Fruit fly (Drosophila melanogaster) S2 (cell line): ENCODE measurements around the gene Cpr73D.

ENCODE experiments used
- CG8478 ChIP-seq: fragments of >200 bp; optimal IDR thresholded peaks from 2 replicates; lab custom pipeline; 2018
- CTCF ChIP-seq, 2 experiments: fragments of >200 bp; optimal IDR thresholded peaks; 2 replicates each; lab custom pipeline; 2018

Gene Cpr73D

DNA sequence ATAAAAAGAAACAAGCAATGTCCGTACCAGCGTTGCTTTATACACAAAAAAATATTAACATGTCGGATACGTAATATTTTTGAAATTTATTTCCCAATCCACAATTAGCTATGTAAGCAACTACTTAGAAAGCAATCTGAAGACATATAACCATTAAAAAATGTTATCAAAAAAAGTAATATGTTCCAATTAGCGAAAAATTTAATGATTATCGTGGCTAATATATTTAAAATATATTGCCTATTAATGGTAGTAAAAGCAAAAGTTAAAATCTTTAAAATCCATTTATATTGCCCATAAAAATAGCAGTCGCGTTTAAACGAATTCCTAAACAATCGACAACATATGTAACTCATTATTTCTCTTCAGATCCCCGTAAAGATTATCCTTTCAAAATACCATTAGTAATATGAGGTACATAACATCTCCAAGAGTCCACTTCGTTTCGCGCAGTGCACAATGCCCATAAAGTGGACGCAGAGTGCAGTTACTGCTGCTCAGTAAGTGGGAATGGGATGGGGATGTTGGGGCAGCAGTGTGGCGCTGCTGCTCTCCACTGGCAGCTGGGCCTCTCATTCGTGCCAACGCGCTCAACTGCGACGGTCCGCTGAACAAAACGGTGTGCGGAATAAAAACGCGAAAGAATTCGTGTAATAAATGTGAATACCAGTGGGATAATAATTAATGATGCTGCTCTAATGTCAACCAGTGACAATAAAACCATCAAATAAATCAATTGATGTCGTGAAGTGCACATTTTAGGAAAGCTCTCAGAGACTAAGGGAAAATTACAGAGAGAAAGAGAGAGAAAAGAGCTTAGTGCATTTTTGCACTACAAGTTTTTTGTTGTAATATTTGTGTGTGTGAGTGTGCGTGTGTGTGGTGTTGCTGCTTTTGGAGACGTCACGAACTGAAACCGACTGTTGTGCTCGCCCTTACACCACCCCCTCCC is 28.8 kb upstream of the Cpr73D start:
- TF ChIP-seq CTCF (optimal IDR thresholded peaks at IDR 0.05; lab: Kevin White, UChicago): no peak
- no peak for TF ChIP-seq CG8478 (lab: Kevin White, UChicago)

DNA sequence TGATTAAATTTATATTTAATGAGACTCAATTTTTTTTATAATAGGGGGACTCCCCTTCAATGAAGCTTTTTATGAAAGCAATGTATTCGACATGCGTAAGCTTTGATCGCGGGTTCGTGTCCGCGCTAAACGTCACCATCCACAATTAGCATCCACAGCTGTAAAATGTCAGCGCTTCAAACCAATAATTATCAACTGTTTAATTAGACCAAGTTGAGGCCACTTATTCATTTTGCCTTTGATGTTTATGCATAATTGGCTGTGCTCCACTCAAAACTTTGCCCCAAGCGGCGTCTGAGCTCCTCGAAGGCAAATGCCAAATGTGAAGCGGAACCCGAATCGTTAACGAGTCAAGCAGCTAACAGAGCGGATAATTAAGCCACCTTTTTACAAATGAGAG is 28.1 kb upstream of the Cpr73D start:
- peak; percentile 19 to 23 for TF ChIP-seq CTCF (optimal IDR thresholded peaks at IDR 0.05; lab: Kevin White, UChicago)
- TF ChIP-seq CG8478 (lab: Kevin White, UChicago): no peak

DNA sequence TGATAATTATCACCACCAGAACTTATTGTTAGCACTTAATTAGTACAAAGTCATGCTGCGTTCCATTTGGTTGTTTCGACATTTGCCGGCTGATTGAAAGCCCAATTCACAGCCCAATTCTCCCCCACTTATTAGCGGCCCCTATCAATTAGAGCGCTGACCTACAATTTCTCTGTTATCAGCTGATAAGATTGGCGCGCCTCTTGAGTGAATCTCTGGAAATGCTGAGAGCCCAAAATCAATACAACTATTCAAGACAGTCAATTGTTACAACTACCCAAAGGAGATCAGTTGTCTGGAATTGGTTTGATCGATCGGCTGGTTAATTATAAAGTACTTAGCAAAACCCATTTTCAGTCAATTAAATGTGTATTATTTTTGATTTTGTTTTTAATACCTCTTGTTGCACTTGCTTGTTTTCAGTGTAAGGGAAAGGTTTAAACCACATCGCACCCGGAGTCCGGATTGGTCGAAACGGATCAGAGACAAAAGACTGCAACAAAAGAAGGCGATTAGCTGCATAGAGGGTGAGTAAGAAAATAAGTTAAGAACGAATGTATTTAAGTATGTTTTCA is 27.4 kb upstream of the Cpr73D start:
- TF ChIP-seq CTCF (optimal IDR thresholded peaks at IDR 0.05; lab: Kevin White, UChicago) (no peak), CG8478 (lab: Kevin White, UChicago) (no peak)

DNA sequence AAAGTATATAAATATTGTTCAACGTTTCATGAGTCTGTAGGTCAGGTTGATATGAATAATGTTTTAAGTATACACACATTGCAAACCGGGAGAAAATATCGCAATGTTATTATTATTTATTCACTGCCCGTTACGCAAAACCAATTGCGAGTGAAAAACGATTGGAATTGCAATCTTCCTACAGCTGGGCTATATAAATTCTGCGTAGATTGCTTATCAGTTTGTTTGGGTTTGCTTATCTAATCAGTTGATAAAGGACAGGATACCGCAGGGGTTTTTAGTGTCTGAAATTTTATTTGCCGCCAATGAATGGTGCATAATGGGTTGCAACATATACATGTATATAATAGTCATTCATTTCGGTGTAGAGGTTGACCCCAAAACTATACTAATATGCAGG is 26.6 kb upstream of the Cpr73D start:
- TF ChIP-seq CG8478 (lab: Kevin White, UChicago) (no peak), CTCF (optimal IDR thresholded peaks at IDR 0.05; lab: Kevin White, UChicago) (no peak)

DNA sequence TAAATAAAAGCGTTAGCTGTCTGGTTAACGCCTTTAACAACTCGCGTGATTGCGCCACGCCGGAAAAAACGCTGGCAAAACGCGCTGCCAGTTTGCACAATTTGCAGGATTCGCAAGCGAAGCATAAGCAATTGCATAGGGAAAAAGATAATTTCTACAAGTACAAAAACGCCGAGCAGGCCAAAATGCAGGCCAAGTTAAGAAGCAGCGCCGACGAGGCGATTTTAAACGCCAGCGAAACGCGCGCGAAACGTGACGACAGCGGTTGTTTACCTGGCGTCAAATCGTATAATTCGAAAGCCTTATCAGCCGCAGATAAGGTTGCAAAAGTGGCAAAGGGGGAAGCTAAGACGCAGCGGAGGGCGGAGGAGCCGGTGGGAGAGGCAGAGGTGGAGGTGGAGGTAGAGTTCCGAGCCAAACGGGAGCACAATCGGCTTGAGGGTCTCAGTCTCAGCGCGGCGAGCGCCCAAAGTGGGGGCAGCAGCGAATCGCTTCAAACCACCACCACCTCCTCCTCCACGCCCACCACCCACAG is 23.7 kb upstream of the Cpr73D start:
- TF ChIP-seq CG8478 (lab: Kevin White, UChicago) (no peak), CTCF (optimal IDR thresholded peaks at IDR 0.05; lab: Kevin White, UChicago) (no peak)

DNA sequence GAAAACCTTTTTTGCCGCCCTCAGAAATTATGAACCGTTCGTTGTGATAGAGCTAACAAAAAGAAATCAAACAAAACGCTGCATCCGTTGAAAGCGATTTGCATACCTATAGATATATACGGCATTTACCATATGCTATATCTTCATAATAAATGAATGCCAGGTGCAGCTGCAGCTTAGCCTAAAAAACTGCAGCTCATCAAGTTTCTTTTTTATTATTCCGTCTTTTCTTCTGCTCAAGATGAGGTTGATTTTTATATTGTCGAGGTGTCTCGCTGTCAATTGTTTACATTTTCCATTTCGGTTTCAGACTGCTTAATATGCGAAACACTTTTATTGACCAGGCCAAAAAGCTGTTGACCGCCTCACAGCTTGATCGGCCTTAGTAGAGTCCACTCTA is 20.9 kb upstream of the Cpr73D start:
- no peak for TF ChIP-seq CTCF (optimal IDR thresholded peaks at IDR 0.05; lab: Kevin White, UChicago)
- TF ChIP-seq CG8478 (lab: Kevin White, UChicago): no peak

DNA sequence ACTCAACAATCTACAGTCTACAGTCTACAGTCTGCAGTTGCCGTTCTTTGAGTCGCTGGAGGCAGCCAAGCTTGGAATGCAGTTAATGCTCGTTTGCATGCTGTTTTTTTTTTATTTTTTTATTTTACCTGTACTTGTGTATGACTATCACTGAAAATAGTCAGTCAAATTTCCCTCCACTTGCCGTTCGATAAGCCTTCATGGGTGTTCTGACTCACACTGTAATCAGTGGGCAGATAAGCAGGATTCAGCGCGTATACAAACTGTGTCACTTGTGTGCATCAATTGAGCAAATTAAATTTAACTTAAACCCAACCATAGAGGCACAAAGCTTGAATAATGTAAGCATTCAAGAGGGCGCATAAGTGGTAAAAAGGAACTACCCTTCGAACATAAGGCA is 19.8 kb upstream of the Cpr73D start:
- TF ChIP-seq CTCF (optimal IDR thresholded peaks at IDR 0.05; lab: Kevin White, UChicago) (no peak), CG8478 (lab: Kevin White, UChicago) (no peak)

DNA sequence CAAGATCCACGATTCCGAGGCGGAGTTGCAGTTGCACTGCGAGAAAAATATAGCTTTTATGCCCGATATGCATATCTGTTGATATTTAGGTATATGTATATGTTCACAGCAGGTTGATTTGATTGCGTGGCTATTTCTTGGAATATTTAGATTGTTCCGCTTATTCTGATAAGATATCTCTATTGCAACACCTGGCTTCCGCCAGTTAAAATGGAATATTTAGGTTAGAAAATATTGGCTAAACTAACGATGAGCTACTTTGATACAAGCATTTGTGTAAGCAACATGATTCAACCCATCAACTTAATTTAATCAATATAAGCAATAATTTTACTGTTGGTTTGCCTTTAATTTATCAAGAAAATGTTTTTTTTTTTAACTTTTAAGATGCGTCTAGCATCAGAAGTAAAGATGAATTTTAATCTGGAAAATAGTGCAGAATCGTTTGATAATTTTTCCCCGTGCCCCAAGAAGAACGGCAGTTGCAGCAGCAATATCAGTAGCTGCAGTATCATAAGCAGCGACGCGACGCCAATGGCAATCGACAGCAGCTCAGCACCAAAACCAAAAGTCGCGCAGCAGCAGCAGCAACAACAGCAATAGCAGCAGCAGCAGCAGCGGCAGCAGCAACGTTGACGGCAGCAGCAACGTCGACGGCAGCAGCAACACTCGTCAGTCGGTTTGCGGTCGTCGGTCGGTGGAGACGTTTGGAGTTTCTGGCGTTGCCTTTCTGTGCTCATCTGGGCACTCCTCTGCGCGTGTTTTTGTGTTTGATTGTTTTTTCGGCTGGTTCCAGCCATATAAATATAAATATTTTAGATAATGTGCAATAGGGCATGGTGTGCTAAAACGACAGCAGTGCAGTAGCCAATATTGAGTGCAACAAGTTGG is 18.4 kb upstream of the Cpr73D start:
- TF ChIP-seq CTCF (optimal IDR thresholded peaks at IDR 0.05; lab: Kevin White, UChicago) (no peak), CG8478 (lab: Kevin White, UChicago) (no peak)

DNA sequence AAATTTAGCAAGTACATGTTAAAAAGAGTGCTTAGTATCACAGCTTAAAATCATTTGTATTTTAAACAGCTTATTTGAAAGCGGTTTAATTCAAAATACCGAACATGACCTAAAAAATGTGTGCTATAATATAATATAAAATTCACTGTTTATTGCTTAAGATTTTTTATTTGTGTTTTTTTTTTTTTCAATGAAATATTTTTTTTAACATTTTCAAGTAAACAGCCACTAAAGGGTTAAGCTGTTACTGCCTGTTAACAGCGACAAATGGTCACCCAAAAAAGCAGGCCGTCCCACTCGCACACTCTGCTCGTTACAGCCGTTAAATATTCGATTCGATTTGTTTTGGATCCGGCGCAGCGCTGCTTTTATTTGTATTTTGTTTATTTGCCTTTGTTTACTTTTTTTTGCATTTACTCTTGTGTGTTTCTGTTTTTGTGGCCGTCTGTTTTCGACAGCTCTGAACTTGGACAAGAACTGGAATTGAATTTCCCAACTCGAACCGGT is 17.2 kb upstream of the Cpr73D start:
- TF ChIP-seq CG8478 (lab: Kevin White, UChicago): no peak
- TF ChIP-seq CTCF (optimal IDR thresholded peaks at IDR 0.05; lab: Kevin White, UChicago): no peak

DNA sequence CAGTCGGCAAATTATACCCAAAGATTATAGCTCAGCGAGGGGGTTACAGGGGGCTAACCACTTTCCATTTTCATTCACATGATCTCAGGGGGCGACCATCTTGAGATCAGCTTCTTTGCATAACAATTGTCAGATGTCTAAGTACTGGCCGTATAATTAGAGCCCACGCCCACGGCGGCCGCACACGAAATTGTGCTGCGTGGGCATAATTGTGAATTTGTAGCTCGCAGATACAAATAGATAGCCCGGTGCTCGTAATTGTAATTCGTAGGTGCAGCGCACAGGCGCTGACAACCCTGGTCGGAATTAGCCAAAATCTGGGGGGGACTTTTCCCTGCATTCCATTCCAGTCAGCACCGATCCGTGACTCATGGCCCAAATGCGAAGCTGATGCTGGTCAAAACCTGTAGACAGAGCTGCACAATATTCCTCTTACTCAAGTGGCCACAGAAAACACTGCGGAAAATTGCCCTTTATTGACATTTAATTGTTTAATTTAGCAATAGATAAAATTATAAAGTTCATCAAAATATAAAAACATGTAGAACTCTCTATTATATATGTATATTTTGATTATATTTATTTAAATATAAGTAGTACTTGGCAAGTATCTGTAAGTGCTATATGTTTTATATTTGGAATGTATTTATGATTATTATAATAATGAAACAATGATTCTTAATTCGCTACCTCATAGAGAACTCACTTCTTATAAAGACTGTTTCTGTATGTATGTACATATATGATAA is 14.3 kb upstream of the Cpr73D start:
- no peak for TF ChIP-seq CG8478 (lab: Kevin White, UChicago)

DNA sequence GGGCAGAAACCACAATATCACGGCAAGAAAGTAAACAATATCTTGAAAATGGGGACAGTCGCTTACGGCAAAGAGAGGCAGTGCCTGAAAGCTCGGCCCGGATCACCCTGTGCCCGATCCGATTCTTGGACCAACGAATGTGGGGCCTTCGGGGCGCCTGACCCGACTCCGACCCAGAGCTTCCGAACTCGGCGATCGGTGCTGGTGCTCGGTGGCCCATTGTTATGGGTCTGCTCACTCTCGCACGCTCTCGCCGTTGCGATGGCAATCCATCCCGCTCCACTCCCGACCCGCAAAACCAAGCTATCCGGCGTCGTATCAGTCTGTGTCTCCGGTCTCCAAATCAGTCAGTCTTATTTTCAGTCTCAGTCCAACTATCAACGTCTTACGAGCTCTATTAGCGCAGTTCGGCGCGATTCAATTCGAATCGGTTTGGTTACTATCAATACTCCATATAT is 12.2 kb upstream of the Cpr73D start, which contains the start of gene Exn:
Gene Exn, plus strand, starts transcription at position 362 of the 458 bp plus-strand sequence.
- TF ChIP-seq CTCF (optimal IDR thresholded peaks at IDR 0.05; lab: Kevin White, UChicago) (no peak), CG8478 (lab: Kevin White, UChicago) (no peak)

DNA sequence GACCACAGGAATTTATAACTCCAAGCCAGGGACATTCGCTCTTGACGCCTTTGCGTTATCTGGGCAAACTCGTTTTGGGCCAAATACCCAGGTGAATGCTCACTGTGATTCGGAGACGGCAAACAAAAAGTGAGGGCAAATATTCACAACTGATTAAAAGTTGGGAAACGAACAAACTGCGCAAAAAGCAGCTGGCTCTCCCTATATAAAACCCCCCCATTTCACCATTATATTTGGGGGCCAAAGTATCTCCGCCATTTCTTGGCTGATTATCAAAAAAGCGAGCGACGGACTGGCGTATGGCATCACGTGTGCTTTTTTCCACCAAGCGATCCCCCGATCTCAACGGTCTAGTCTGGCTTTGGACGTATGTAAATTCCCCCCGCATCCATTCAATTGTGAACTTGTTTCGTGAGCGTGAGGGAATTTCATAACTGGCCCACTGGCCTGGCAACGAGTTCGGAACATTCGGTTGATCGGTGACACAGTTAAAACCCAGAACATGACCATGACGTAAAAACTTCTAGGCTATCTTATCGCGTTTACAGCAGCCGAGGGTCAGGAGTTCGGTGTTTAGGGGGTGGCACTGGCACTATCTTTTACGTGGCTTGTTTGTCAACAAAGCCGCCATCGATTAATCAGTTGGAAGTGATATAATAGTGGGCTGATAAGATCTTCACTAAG is 1.1 kb upstream of the Cpr73D start:
- TF ChIP-seq CG8478 (lab: Kevin White, UChicago): no peak
- TF ChIP-seq CTCF (optimal IDR thresholded peaks at IDR 0.05; lab: Kevin White, UChicago): no peak
